Fruit fly (Drosophila melanogaster) whole organism, prepupa: ENCODE data around the gene Pus1.

Source experiments
- CG10669 ChIP-seq: fragments of 200-800 bp; sonication (Bioruptor generic); optimal IDR thresholded peaks from 3 replicates; lab custom pipeline; 2018; ENCODE audit warnings: missing biosample characterization, mild to moderate bottlenecking, missing genetic modification characterization, moderate library complexity
- CG11294 ChIP-seq: fragments of 200-800 bp; sonication (Bioruptor generic); IDR thresholded peaks from 2 replicates; pipeline ENCODE4 v1.3.6; 2022; ENCODE audit warnings: missing biosample characterization, missing genetic modification characterization
- CG11762 ChIP-seq: fragments of 200-800 bp; sonication (Bioruptor generic); optimal IDR thresholded peaks from 3 replicates; lab custom pipeline; 2016; ENCODE audit warnings: missing biosample characterization, missing genetic modification characterization; ENCODE audit not compliant: insufficient read depth
- CG11902 ChIP-seq: fragments of 200-800 bp; sonication (Bioruptor generic); optimal IDR thresholded peaks from 3 replicates; lab custom pipeline; 2016; ENCODE audit warnings: missing biosample characterization, missing genetic modification characterization
- CG15336 ChIP-seq: fragments of 200-800 bp; sonication (Bioruptor generic); IDR thresholded peaks from 2 replicates; pipeline ENCODE4 v1.3.6; 2022; ENCODE audit warnings: missing biosample characterization, missing genetic modification characterization
- CG1621 ChIP-seq: fragments of 200-800 bp; sonication (Bioruptor generic); optimal IDR thresholded peaks from 3 replicates; lab custom pipeline; 2018; ENCODE audit warnings: missing biosample characterization, mild to moderate bottlenecking, missing genetic modification characterization
- CG16779 ChIP-seq: fragments of 200-800 bp; sonication (Bioruptor generic); optimal IDR thresholded peaks from 3 replicates; lab custom pipeline; 2017; ENCODE audit warnings: missing biosample characterization, mild to moderate bottlenecking, missing genetic modification characterization
- CG3032 ChIP-seq: fragments of 200-800 bp; optimal IDR thresholded peaks from 2 replicates; lab custom pipeline; 2019; ENCODE audit warnings: missing biosample characterization, mild to moderate bottlenecking, missing genetic modification characterization, moderate library complexity
- CG31627 ChIP-seq: fragments of 200-800 bp; sonication (Bioruptor generic); optimal IDR thresholded peaks from 3 replicates; lab custom pipeline; 2016; ENCODE audit warnings: missing biosample characterization, missing genetic modification characterization
- CG34406 ChIP-seq: fragments of 200-800 bp; sonication (Bioruptor generic); optimal IDR thresholded peaks from 3 replicates; lab custom pipeline; 2016; ENCODE audit warnings: missing biosample characterization, missing genetic modification characterization
- CG4318 ChIP-seq: fragments of 200-800 bp; sonication (Bioruptor generic); optimal IDR thresholded peaks from 3 replicates; lab custom pipeline; 2017; ENCODE audit warnings: missing biosample characterization, mild to moderate bottlenecking, missing genetic modification characterization
- CG6163 ChIP-seq: fragments of 200-800 bp; sonication (Bioruptor generic); IDR thresholded peaks from 3 replicates; pipeline ENCODE4 v1.3.6; 2022; ENCODE audit warnings: missing biosample characterization, missing genetic modification characterization
- CG6276 ChIP-seq: fragments of 200-800 bp; sonication (Bioruptor generic); optimal IDR thresholded peaks from 2 replicates; lab custom pipeline; 2017; ENCODE audit warnings: missing biosample characterization, mild to moderate bottlenecking, missing genetic modification characterization
- CG6808 ChIP-seq: fragments of 200-800 bp; sonication (Bioruptor generic); optimal IDR thresholded peaks from 3 replicates; lab custom pipeline; 2017; ENCODE audit warnings: missing biosample characterization, missing genetic modification characterization, mild to moderate bottlenecking, moderate library complexity, missing genetic modification reagents
- CG6854 ChIP-seq: fragments of 200-800 bp; sonication (Bioruptor generic); optimal IDR thresholded peaks from 2 replicates; lab custom pipeline; 2017; ENCODE audit warnings: missing biosample characterization, mild to moderate bottlenecking, missing genetic modification characterization
- CG8119 ChIP-seq: fragments of 200-800 bp; sonication (Bioruptor generic); IDR thresholded peaks from 3 replicates; pipeline ENCODE4 v1.3.6; 2022; ENCODE audit warnings: missing biosample characterization, missing genetic modification characterization
- CG8319 ChIP-seq: fragments of 200-800 bp; sonication (Bioruptor generic); optimal IDR thresholded peaks from 3 replicates; lab custom pipeline; 2016; ENCODE audit warnings: missing biosample characterization, missing genetic modification characterization
- Eip78C ChIP-seq: fragments of 200-800 bp; sonication (Bioruptor generic); peaks from one replicate; lab custom pipeline; 2016; ENCODE audit warnings: missing biosample characterization, missing genetic modification characterization
- Eip93F ChIP-seq: fragments of 200-800 bp; sonication (Bioruptor generic); optimal IDR thresholded peaks from 2 replicates; lab custom pipeline; 2016; ENCODE audit warnings: missing biosample characterization, mild to moderate bottlenecking, missing genetic modification characterization
- Ets96B ChIP-seq: fragments of 200-800 bp; optimal IDR thresholded peaks from 2 replicates; lab custom pipeline; 2019; ENCODE audit warnings: missing biosample characterization, mild to moderate bottlenecking, missing genetic modification characterization, moderate library complexity
- Gug ChIP-seq: fragments of 200-800 bp; sonication (Bioruptor generic); IDR thresholded peaks from 2 replicates; pipeline ENCODE4 v1.3.6; 2022; ENCODE audit warnings: missing biosample characterization, missing genetic modification characterization
- Hr38 ChIP-seq: sonication (Bioruptor generic); optimal IDR thresholded peaks from 2 replicates; lab custom pipeline; 2016; ENCODE audit warnings: missing biosample characterization, missing genetic modification characterization
- Hr39 ChIP-seq: fragments of 200-800 bp; sonication (Bioruptor generic); optimal IDR thresholded peaks from 2 replicates; lab custom pipeline; 2016; ENCODE audit warnings: missing biosample characterization, missing genetic modification characterization
- Hr4 ChIP-seq: fragments of 200-800 bp; sonication (Bioruptor generic); optimal IDR thresholded peaks from 3 replicates; lab custom pipeline; 2016; ENCODE audit warnings: missing biosample characterization, missing genetic modification characterization
- Lpt ChIP-seq: fragments of 200-800 bp; sonication (Bioruptor generic); optimal IDR thresholded peaks from 3 replicates; lab custom pipeline; 2016; ENCODE audit warnings: missing biosample characterization, missing genetic modification characterization
- Met ChIP-seq: fragments of 200-800 bp; sonication (Bioruptor generic); optimal IDR thresholded peaks from 3 replicates; lab custom pipeline; 2016; ENCODE audit warnings: missing biosample characterization, missing genetic modification characterization
- OdsH ChIP-seq: fragments of 200-800 bp; sonication (Bioruptor generic); optimal IDR thresholded peaks from 3 replicates; lab custom pipeline; 2016; ENCODE audit warnings: missing biosample characterization, missing genetic modification characterization
- Smox ChIP-seq: fragments of 200-800 bp; sonication (Bioruptor generic); optimal IDR thresholded peaks from 3 replicates; lab custom pipeline; 2016; ENCODE audit warnings: missing biosample characterization, missing genetic modification characterization
- acj6 ChIP-seq: fragments of 200-800 bp; sonication (Bioruptor generic); optimal IDR thresholded peaks from 3 replicates; lab custom pipeline; 2016; ENCODE audit warnings: missing biosample characterization, missing genetic modification characterization
- eg ChIP-seq: fragments of 200-800 bp; sonication (Bioruptor generic); IDR thresholded peaks from 3 replicates; pipeline ENCODE4 v1.3.6; 2022; ENCODE audit warnings: missing biosample characterization, missing genetic modification characterization
- esn ChIP-seq: fragments of 200-800 bp; sonication (Bioruptor generic); optimal IDR thresholded peaks from 2 replicates; lab custom pipeline; 2016; ENCODE audit warnings: missing biosample characterization, mild to moderate bottlenecking, missing genetic modification characterization, moderate library complexity
- fd85E ChIP-seq: fragments of 200-800 bp; sonication (Bioruptor generic); optimal IDR thresholded peaks from 3 replicates; lab custom pipeline; 2016; ENCODE audit warnings: missing biosample characterization, missing genetic modification characterization
- fkh ChIP-seq: fragments of 200-800 bp; sonication (Bioruptor generic); optimal IDR thresholded peaks from 3 replicates; lab custom pipeline; 2017; ENCODE audit warnings: missing biosample characterization, mild to moderate bottlenecking, missing genetic modification characterization, moderate library complexity
- net ChIP-seq: fragments of 200-800 bp; sonication (Bioruptor generic); optimal IDR thresholded peaks from 3 replicates; lab custom pipeline; 2016; ENCODE audit warnings: missing biosample characterization, missing genetic modification characterization
- pdm3 ChIP-seq: fragments of 200-800 bp; sonication (Bioruptor generic); optimal IDR thresholded peaks from 3 replicates; lab custom pipeline; 2016; ENCODE audit warnings: missing biosample characterization, missing genetic modification characterization
- salr ChIP-seq, 2 experiments: fragments of 200-800 bp; sonication (Bioruptor generic); optimal IDR thresholded peaks; 3 replicates each; lab custom pipeline; 2016 to 2018; ENCODE audit warnings: missing biosample characterization in 2 of 2, missing genetic modification characterization in 2 of 2, mild to moderate bottlenecking in 1 of 2
- ss ChIP-seq, 2 experiments: fragments of 200-800 bp; sonication (Bioruptor generic); optimal IDR thresholded peaks; 2 replicates in 1 of 2; 3 replicates in 1 of 2; lab custom pipeline; 2017 to 2018; ENCODE audit warnings: mild to moderate bottlenecking in 2 of 2, missing biosample characterization in 2 of 2, missing genetic modification characterization in 2 of 2, moderate library complexity in 1 of 2
- topi ChIP-seq: fragments of 200-800 bp; sonication (Bioruptor generic); optimal IDR thresholded peaks from 3 replicates; lab custom pipeline; 2016; ENCODE audit warnings: missing biosample characterization, missing genetic modification characterization
- vri ChIP-seq: fragments of 200-800 bp; sonication (Bioruptor generic); optimal IDR thresholded peaks from 3 replicates; lab custom pipeline; 2016; ENCODE audit warnings: missing biosample characterization, mild to moderate bottlenecking, missing genetic modification characterization

The Pus1 gene

DNA sequence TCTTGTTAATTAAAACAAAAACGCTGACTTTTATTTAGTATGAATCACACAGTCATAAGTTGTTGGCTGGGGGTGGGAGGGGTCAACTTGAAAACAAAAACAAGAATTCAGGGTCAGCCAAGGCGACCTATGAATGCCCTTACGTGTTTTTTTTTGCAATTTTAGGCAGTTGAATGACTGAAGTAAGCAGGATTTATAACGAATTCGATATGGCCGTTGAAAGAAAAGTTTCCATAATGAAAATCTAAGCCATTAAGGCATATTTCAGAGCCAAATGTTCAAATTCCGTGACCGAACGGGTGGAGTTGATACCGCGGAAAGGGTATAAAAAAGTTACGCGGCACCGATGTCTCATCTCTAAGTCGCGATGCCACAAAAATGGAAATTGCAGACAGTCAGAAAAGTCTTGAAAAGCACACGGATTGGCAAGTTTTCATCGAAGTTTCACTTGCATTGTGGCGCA lies 41.5 kb upstream of the Pus1 start (continued):
- TF ChIP-seq esn (GFP tag; lab: Kevin White, UChicago) (peak; percentile 86), CG6276 (GFP tag; lab: Kevin White, UChicago) (no peak), CG1621 (tag; lab: Kevin White, UChicago) (no peak), salr (GFP tag; optimal IDR thresholded peaks at IDR 0.05; lab: Kevin White, UChicago) (no peak), CG6808 (GFP tag; lab: Kevin White, UChicago) (no peak), Hr4 (GFP tag; lab: Kevin White, UChicago) (peak; percentile 80), Ets96B (tag; lab: Kevin White, UChicago) (no peak), Eip93F (GFP tag; lab: Kevin White, UChicago) (no peak), CG8119 (GFP tag; lab: Robert Waterston, UW) (peak; percentile 79), CG8319 (GFP tag; lab: Kevin White, UChicago) (no peak), ss (GFP tag; optimal IDR thresholded peaks at IDR 0.05; lab: Kevin White, UChicago) (no peak), net (no peak), CG6163 (GFP tag; lab: Robert Waterston, UW) (peak; percentile 74; the same call in 2 of the 3 replicates), acj6 (GFP tag; lab: Kevin White, UChicago) (peak; percentile 78), fd85E (GFP tag; lab: Kevin White, UChicago) (peak; percentile 37), CG16779 (tag; lab: Kevin White, UChicago) (no peak), CG11902 (peak; percentile 54), CG11294 (peak; percentile 60), OdsH (no peak)

DNA sequence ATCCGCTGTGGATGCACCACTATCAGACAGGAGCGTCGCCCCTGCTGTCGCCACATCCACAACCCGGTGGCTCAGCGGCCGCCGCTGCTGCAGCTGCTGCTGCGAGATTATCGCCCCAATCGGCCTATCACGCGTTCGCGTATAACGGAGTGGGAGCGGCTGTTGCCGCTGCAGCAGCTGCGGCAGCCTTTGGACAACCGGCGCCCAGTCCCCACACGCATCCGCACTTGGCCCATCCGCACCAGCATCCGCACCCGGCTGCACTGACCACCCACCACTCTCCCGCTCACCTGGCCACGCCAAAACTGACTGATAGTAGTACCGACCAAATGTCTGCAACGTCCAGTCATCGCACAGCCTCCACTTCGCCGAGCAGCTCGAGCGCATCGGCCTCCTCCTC lies 33.7 kb upstream of the Pus1 start:
- TF ChIP-seq Hr38 (GFP tag; lab: Kevin White, UChicago) (no peak), Hr39 (no peak), vri (GFP tag; lab: Kevin White, UChicago) (no peak), CG4318 (GFP tag; lab: Kevin White, UChicago) (no peak), CG34406 (GFP tag; lab: Kevin White, UChicago) (no peak), Lpt (GFP tag; lab: Kevin White, UChicago) (no peak), fkh (GFP tag; lab: Kevin White, UChicago) (no peak), eg (GFP tag; lab: Robert Waterston, UW) (no peak), CG6854 (GFP tag; lab: Kevin White, UChicago) (no peak), Met (GFP tag; lab: Kevin White, UChicago) (no peak), topi (GFP tag; lab: Kevin White, UChicago) (no peak), CG31627 (GFP tag; lab: Kevin White, UChicago) (no peak), CG3032 (tag; lab: Kevin White, UChicago) (no peak), pdm3 (GFP tag; lab: Kevin White, UChicago) (no peak), Eip78C (no peak), OdsH (no peak), ss (GFP tag; optimal IDR thresholded peaks at IDR 0.05; lab: Kevin White, UChicago) (no peak), CG6163 (GFP tag; lab: Robert Waterston, UW) (no peak), CG11762 (no peak)

DNA sequence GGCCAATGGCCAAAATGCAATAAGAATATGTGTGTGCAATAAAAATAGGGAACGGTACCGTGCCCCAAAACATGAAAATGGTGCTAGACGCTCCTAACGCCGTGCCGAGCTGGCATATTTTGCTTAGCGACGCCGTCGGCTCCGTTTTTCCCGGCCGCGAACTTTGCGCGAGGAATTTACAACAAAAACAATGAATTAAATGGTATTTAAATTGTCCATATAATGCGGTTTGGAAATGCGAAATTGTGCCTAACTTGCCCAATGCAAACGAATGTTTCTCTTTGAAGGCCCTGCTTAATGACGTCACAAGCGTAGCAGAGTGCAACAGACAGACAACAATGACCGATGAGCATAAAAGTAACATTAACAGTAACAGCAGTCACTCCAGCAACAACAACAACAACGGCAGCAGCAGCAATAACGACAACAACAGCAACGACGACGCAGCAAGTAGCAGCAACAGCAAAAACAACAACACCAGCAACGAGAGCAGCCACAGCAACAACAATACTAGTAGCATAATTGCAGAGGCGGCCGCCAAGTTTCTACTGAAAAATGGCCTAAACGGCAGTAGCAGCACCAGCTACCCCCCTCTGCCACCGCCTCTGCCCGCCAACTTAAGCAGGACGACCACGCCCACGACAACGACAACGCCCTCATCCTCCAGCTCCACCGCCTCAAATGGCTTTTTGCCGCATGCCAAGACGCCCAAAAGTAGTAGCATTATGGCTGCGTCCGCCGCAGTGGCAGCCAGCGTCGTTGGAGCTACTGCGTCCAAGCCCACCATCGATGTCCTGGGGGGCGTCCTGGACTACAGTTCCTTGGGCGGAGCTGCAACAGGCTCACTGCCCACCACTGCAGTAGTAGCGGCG lies 30.1 kb upstream of the Pus1 start:
- TF ChIP-seq pdm3 (GFP tag; lab: Kevin White, UChicago): no peak
- TF ChIP-seq CG31627 (GFP tag; lab: Kevin White, UChicago): no peak
- no peak for TF ChIP-seq Gug (GFP tag; lab: Robert Waterston, UW)
- no peak for TF ChIP-seq CG6163 (GFP tag; lab: Robert Waterston, UW)
- TF ChIP-seq Hr4 (GFP tag; lab: Kevin White, UChicago): no peak
- TF ChIP-seq Hr39: no peak
- TF ChIP-seq CG10669 (GFP tag; lab: Kevin White, UChicago): no peak
- no peak for TF ChIP-seq OdsH
- TF ChIP-seq fkh (GFP tag; lab: Kevin White, UChicago): no peak
- TF ChIP-seq Smox (GFP tag; lab: Kevin White, UChicago): no peak
- no peak for TF ChIP-seq Eip78C
- no peak for TF ChIP-seq CG15336 (GFP tag; lab: Robert Waterston, UW)
